Worm (Caenorhabditis elegans): ENCODE measurements around the gene C04F6.9.

DNA sequence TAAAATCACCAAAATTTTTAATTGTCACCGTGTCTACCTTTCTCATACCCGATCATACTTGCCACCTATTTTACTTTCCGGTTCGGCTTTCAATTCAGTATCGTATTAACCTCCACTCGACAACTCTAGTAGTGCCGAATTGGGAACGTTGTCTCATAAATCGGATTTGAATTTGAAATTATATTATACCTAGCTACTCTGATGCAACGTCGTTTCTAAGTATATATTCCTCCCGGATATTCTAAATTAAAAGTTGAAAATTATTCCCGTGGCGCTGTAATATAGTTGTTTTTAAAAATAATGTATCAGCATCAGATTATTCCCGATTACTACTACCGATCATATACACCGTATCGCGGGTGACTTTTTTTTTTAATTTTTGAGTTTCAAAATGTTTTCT, 33.1 kb upstream of the C04F6.9 start, which contains the start of gene ZK563.2:
- no peak for TF ChIP-seq unc-62 (GFP tag; optimal IDR thresholded peaks at IDR 0.05)
- TF ChIP-seq lsy-2 (tag; optimal IDR thresholded peaks at IDR 0.05) = no peak
- no peak for TF ChIP-seq nhr-76 (tag; optimal IDR thresholded peaks at IDR 0.05)
- TF ChIP-seq lin-13 (tag; optimal IDR thresholded peaks at IDR 0.05) = no peak
- TF ChIP-seq ztf-11 (tag; optimal IDR thresholded peaks at IDR 0.05) = no peak
- TF ChIP-seq sptf-1 (tag; optimal IDR thresholded peaks at IDR 0.05) = no peak
- TF ChIP-seq nhr-28 (tag; optimal IDR thresholded peaks at IDR 0.05) = no peak
- TF ChIP-seq snpc-4 (tag; optimal IDR thresholded peaks at IDR 0.05) = no peak
- TF ChIP-seq ces-1 (GFP tag; optimal IDR thresholded peaks at IDR 0.05) = no peak
